Worm (Caenorhabditis elegans): ENCODE data around the gene pes-1.

- TF ChIP-seq nfya-1 (tag; optimal IDR thresholded peaks at IDR 0.05; ENCODE audit: borderline replicate concordance, insufficient read depth) = no peak
- TF ChIP-seq F49E8.2 (tag; optimal IDR thresholded peaks at IDR 0.05; ENCODE audit: insufficient read depth) = no peak
- no peak for TF ChIP-seq tbp1 (GFP tag; optimal IDR thresholded peaks at IDR 0.05)
- TF ChIP-seq lin-54 (GFP tag; optimal IDR thresholded peaks at IDR 0.05) = no peak
- no peak for TF ChIP-seq mcd-1 (GFP tag; IDR thresholded peaks at IDR 0.05)
- TF ChIP-seq mxl-1 (tag; optimal IDR thresholded peaks at IDR 0.05) = no peak
- no peak for TF ChIP-seq let-607 (tag; optimal IDR thresholded peaks at IDR 0.05)
- no peak for TF ChIP-seq ama-1 (optimal IDR thresholded peaks at IDR 0.05)
- no peak for TF ChIP-seq ama-1 (GFP tag; optimal IDR thresholded peaks at IDR 0.05)
- no peak for TF ChIP-seq pha-4 (tag; optimal IDR thresholded peaks at IDR 0.05)
- no peak for TF ChIP-seq D2030.7 (GFP tag; IDR thresholded peaks at IDR 0.05)
Measured at ce11 chrIV:4986246-4986645, 16.3 kb upstream of the pes-1 start, which contains the start of gene clec-177.
